Worm (Caenorhabditis elegans): ENCODE data around the gene C15B12.9.
A peak's percentile ranks its signal among the peaks of the same experiment; 100 is the strongest.

The C15B12.9 gene

DNA sequence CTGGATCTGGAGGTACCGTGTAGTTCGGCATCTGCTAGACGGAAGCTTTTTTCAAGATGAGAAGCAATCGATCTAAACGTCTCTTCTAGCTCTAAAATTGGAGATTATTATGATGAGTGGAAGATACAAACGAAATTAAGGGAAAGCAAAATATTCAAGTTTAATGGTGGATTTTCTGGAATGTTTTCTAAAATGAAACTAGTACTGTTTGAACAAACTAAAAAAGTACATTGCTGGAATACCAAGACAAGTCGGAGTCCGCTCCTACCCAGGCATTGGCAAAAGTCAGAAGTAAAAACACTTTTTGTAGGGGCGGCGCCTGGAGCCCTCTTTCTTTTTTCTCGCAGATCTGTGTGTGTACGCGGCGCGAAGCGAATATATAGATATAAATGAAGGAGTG lies 16.2 kb downstream of the C15B12.9 start, which contains the start of gene gar-1:
gar-1 (minus strand) TSS at position 101 of the 400 bp plus-strand sequence.
- TF ChIP-seq tlp-1 (tag; optimal IDR thresholded peaks at IDR 0.05), result no peak
- TF ChIP-seq nhr-19 (GFP tag; conservative IDR thresholded peaks at IDR 0.05), result no peak
- TF ChIP-seq efl-1 (optimal IDR thresholded peaks at IDR 0.05), result no peak
- TF ChIP-seq efl-1 (GFP tag; optimal IDR thresholded peaks at IDR 0.05 in 1 of 2), result peak in 1 of 2 experiments; percentile 61

DNA sequence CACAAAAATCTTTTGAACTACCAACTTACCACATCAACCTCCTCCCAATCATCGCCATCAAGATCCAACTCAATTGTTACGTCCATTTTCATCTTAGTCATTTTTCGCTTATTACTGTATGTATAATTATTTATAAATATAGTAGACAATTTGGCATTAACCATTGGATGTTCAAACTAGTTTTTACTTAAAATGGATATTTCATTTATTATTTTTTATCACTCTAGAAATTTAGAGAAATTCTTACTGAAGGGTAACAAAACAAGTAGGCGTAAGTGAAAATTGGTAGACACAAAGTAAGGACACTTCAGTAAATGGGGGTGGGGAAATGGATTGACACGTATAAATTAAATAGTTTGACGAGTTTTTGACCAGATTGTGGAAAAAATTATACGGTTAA lies 31.1 kb downstream of the C15B12.9 start, which contains the start of gene actl-1:
actl-1 (minus strand) TSS at position 101 of the 400 bp plus-strand sequence.
- TF ChIP-seq lin-35 (GFP tag; optimal IDR thresholded peaks at IDR 0.05), result no peak
- TF ChIP-seq hpl-2 (GFP tag; optimal IDR thresholded peaks at IDR 0.05), result no peak
- no peak for TF ChIP-seq C04F5.9 (tag; optimal IDR thresholded peaks at IDR 0.05)
- TF ChIP-seq mef-2 (tag; optimal IDR thresholded peaks at IDR 0.05), result no peak
- TF ChIP-seq ztf-11 (tag; optimal IDR thresholded peaks at IDR 0.05), result no peak
- no peak for TF ChIP-seq alr-1 (tag; optimal IDR thresholded peaks at IDR 0.05; ENCODE audit: borderline replicate concordance)

DNA sequence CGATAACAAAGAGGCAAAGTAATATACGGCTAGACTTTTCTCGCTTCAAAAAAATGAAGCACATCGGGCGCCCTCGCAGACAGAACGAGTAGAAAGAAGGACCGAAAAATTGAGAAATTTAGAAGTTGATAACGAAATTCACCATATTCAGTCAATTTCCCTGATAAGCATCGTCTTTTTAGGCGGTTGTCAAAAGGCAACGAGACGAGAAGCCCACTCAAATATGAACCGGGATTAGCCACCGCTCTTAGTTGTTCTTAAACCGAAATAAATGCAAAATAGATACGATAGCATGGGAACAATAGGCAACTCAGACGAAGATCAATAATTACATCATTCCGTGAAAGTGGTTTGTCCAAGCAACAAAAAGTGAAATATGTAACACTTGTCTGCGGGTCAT lies 34.5 kb downstream of the C15B12.9 start:
- TF ChIP-seq elt-2 (tag; optimal IDR thresholded peaks at IDR 0.05) (peak; percentile 22), ceh-82 (tag; optimal IDR thresholded peaks at IDR 0.05) (no peak)

DNA sequence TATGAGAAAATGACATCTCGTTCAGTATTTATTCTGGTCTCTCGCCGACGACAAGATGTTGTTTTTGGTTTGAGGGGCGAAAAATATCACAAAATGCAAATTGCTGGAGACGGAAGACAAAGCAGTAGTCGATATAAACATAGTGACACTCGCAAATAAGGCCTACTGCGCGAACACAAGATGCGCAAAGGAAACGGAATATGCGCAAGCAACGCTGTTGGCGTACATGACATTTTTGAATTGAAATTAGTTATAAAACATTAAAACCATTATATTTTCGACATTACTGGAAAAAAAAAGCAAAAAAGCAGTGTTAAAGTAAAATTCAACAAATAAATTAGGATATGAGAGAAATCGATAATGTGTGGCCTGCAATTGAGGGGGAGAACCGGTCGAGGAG lies 36.4 kb downstream of the C15B12.9 start, which contains the start of gene cdf-1:
cdf-1 (minus strand) TSS at position 136 of the 400 bp plus-strand sequence.
- TF ChIP-seq tbx-2 (tag; optimal IDR thresholded peaks at IDR 0.05), result no peak
- no peak for TF ChIP-seq zag-1 (tag; optimal IDR thresholded peaks at IDR 0.05)
- TF ChIP-seq nhr-90 (tag; optimal IDR thresholded peaks at IDR 0.05; ENCODE audit: poor library complexity), result no peak
- no peak for TF ChIP-seq ztf-11 (tag; optimal IDR thresholded peaks at IDR 0.05)
- TF ChIP-seq nhr-47 (tag; optimal IDR thresholded peaks at IDR 0.05), result peak; percentile 14
- TF ChIP-seq grh-1 (GFP tag; IDR thresholded peaks at IDR 0.05), result no peak
- no peak for TF ChIP-seq rnt-1 (tag; optimal IDR thresholded peaks at IDR 0.05)
- no peak for TF ChIP-seq aly-2 (tag; optimal IDR thresholded peaks at IDR 0.05)
- TF ChIP-seq unc-30 (tag; optimal IDR thresholded peaks at IDR 0.05), result no peak
- TF ChIP-seq C34B4.2 (tag; optimal IDR thresholded peaks at IDR 0.05), result no peak
- no peak for TF ChIP-seq fkh-4 (tag; optimal IDR thresholded peaks at IDR 0.05; ENCODE audit: borderline replicate concordance)
- no peak for TF ChIP-seq ama-1 (optimal IDR thresholded peaks at IDR 0.05)
- no peak for TF ChIP-seq sup-37 (GFP tag; optimal IDR thresholded peaks at IDR 0.05)
- TF ChIP-seq pqm-1 (tag; optimal IDR thresholded peaks at IDR 0.05), result no peak
- no peak for TF ChIP-seq irx-1 (tag; optimal IDR thresholded peaks at IDR 0.05)
- no peak for TF ChIP-seq F16B12.6 (tag; optimal IDR thresholded peaks at IDR 0.05)
- no peak for TF ChIP-seq jun-1 (tag; optimal IDR thresholded peaks at IDR 0.05)
- TF ChIP-seq sox-4 (tag; optimal IDR thresholded peaks at IDR 0.05), result no peak
- TF ChIP-seq swsn-7 (tag; optimal IDR thresholded peaks at IDR 0.05), result peak; percentile 29
- no peak for TF ChIP-seq nhr-19 (GFP tag; conservative IDR thresholded peaks at IDR 0.05)
- no peak for TF ChIP-seq C04F5.9 (tag; optimal IDR thresholded peaks at IDR 0.05)
- no peak for TF ChIP-seq elt-2 (tag; optimal IDR thresholded peaks at IDR 0.05)
- TF ChIP-seq lir-3 (tag; optimal IDR thresholded peaks at IDR 0.05; ENCODE audit: poor library complexity), result no peak
- no peak for TF ChIP-seq ceh-63 (GFP tag; optimal IDR thresholded peaks at IDR 0.05)
- TF ChIP-seq unc-98 (GFP tag; IDR thresholded peaks at IDR 0.05), result no peak
- no peak for TF ChIP-seq elt-3 (tag; optimal IDR thresholded peaks at IDR 0.05)
- no peak for TF ChIP-seq fos-1 (tag; optimal IDR thresholded peaks at IDR 0.05)
- no peak for TF ChIP-seq ceh-88 (GFP tag; IDR thresholded peaks at IDR 0.05)
- TF ChIP-seq nhr-71 (tag; optimal IDR thresholded peaks at IDR 0.05), result peak; percentile 50
- TF ChIP-seq nhr-12 (tag; optimal IDR thresholded peaks at IDR 0.05), result no peak
- no peak for TF ChIP-seq skn-1 (tag; optimal IDR thresholded peaks at IDR 0.05)
- peak; percentile 14 to 51 for TF ChIP-seq lsy-2 (tag; optimal IDR thresholded peaks at IDR 0.05)
- TF ChIP-seq lin-13 (GFP tag; optimal IDR thresholded peaks at IDR 0.05), result peak; percentile 50
- no peak for TF ChIP-seq nhr-76 (tag; optimal IDR thresholded peaks at IDR 0.05)
- TF ChIP-seq lin-15B (tag; optimal IDR thresholded peaks at IDR 0.05), result no peak
- no peak for TF ChIP-seq ets-5 (GFP tag; IDR thresholded peaks at IDR 0.05)
- TF ChIP-seq fkh-8 (tag; optimal IDR thresholded peaks at IDR 0.05), result no peak
- no peak for TF ChIP-seq mab-9 (GFP tag; IDR thresholded peaks at IDR 0.05)
- TF ChIP-seq unc-62 (GFP tag; optimal IDR thresholded peaks at IDR 0.05), result no peak
- TF ChIP-seq nhr-84 (tag; optimal IDR thresholded peaks at IDR 0.05), result no peak
- no peak for TF ChIP-seq ceh-82 (tag; optimal IDR thresholded peaks at IDR 0.05)
